Worm (Caenorhabditis elegans) whole organism, young adult: ENCODE measurements around the gene F36H5.10.
"Not testable (repeated sequence)": the region's sequence is repeated elsewhere in the genome, so short reads cannot be mapped to it uniquely, and the experiment has no call there.

ENCODE experiments used
- B0035.1 ChIP-seq: sonication (generic microtip); optimal IDR thresholded peaks from 2 replicates; lab custom pipeline; 2016; ENCODE audit warnings: missing genetic modification characterization, mild to moderate bottlenecking, missing compliant biosample characterization, missing genotype, missing genetic modification reagents
- B0336.3 ChIP-seq: fragments of 200-800 bp; sonication (Bioruptor generic); IDR thresholded peaks from 2 replicates; pipeline ENCODE4 v1.3.6; 2022; ENCODE audit warnings: missing genetic modification characterization, missing compliant biosample characterization
- D2030.7 ChIP-seq: fragments of 200-800 bp; sonication (Bioruptor generic); IDR thresholded peaks from 2 replicates; pipeline ENCODE4 v1.3.6; 2022; ENCODE audit warnings: missing genetic modification reagents, missing genetic modification characterization, missing compliant biosample characterization
- F22D6.2 ChIP-seq: sonication (generic microtip); optimal IDR thresholded peaks from 2 replicates; lab custom pipeline; 2016; ENCODE audit warnings: mild to moderate bottlenecking, missing genetic modification characterization, missing compliant biosample characterization
- F37B4.10 ChIP-seq: fragments of 200-800 bp; sonication (Bioruptor generic); IDR thresholded peaks from 2 replicates; pipeline ENCODE4 v1.3.6; 2022; ENCODE audit warnings: missing genetic modification characterization, missing compliant biosample characterization
- F39B2.1 ChIP-seq: fragments of 200-800 bp; sonication (Bioruptor generic); IDR thresholded peaks from 2 replicates; pipeline ENCODE4 v1.3.6; 2022; ENCODE audit warnings: missing genetic modification reagents, missing genetic modification characterization, missing compliant biosample characterization
- K11D2.4 ChIP-seq: fragments of 200-800 bp; sonication (Bioruptor generic); IDR thresholded peaks from 2 replicates; pipeline ENCODE4 v1.3.6; 2022; ENCODE audit warnings: missing genetic modification reagents, missing genetic modification characterization, missing compliant biosample characterization
- Y53G8AR.9 ChIP-seq: fragments of 200-800 bp; sonication (Bioruptor generic); conservative IDR thresholded peaks from 2 replicates; pipeline ENCODE4 v1.3.6; 2022; ENCODE audit warnings: missing genetic modification reagents, missing genetic modification characterization, missing compliant biosample characterization
- Y79H2A.3 ChIP-seq: fragments of 200-800 bp; sonication (Bioruptor generic); conservative IDR thresholded peaks from 2 replicates; pipeline ENCODE4 v1.3.6; 2022; ENCODE audit warnings: missing genetic modification reagents, missing genetic modification characterization, missing compliant biosample characterization
- aptf-2 ChIP-seq: fragments of 200-800 bp; sonication (Bioruptor generic); conservative IDR thresholded peaks from 2 replicates; pipeline ENCODE4 v1.3.6; 2022; ENCODE audit warnings: missing genetic modification reagents, missing genetic modification characterization, missing compliant biosample characterization
- atf-7 ChIP-seq: sonication (generic microtip); optimal IDR thresholded peaks from 2 replicates; lab custom pipeline; 2017; ENCODE audit warnings: mild to moderate bottlenecking, missing genetic modification characterization, missing compliant biosample characterization
- attf-6 ChIP-seq: fragments of 200-800 bp; sonication (Bioruptor generic); IDR thresholded peaks from 2 replicates; pipeline ENCODE4 v1.3.6; 2022; ENCODE audit warnings: missing genetic modification reagents, missing genetic modification characterization, missing compliant biosample characterization
- bed-2 ChIP-seq: fragments of 200-800 bp; sonication (Bioruptor generic); IDR thresholded peaks from 2 replicates; pipeline ENCODE4 v1.3.6; 2022; ENCODE audit warnings: missing genetic modification reagents, missing genetic modification characterization, missing compliant biosample characterization
- cebp-2 ChIP-seq: fragments of 200-800 bp; sonication (Bioruptor generic); IDR thresholded peaks from 2 replicates; pipeline ENCODE4 v1.3.6; 2022; ENCODE audit warnings: missing genetic modification characterization, missing compliant biosample characterization
- ceh-27 ChIP-seq: fragments of 200-800 bp; sonication (Bioruptor generic); optimal IDR thresholded peaks from 2 replicates; lab custom pipeline; 2018; ENCODE audit warnings: mild to moderate bottlenecking, missing genetic modification characterization, moderate library complexity, missing compliant biosample characterization
- dox-1 ChIP-seq: fragments of 200-800 bp; sonication (Bioruptor generic); IDR thresholded peaks from 2 replicates; pipeline ENCODE4 v1.3.6; 2022; ENCODE audit warnings: missing genetic modification reagents, missing genetic modification characterization, missing compliant biosample characterization
- egrh-3 ChIP-seq: fragments of 200-800 bp; sonication (Bioruptor generic); IDR thresholded peaks from 2 replicates; pipeline ENCODE4 v1.3.6; 2022; ENCODE audit warnings: missing genetic modification reagents, missing genetic modification characterization, missing compliant biosample characterization
- ekl-4 ChIP-seq: fragments of 200-800 bp; sonication (Bioruptor generic); IDR thresholded peaks from 2 replicates; pipeline ENCODE4 v1.3.6; 2022; ENCODE audit warnings: missing genetic modification reagents, missing genetic modification characterization, missing compliant biosample characterization
- hmg-1.2 ChIP-seq: fragments of 200-800 bp; sonication (Bioruptor generic); IDR thresholded peaks from 2 replicates; pipeline ENCODE4 v1.3.6; 2022; ENCODE audit warnings: missing genetic modification reagents, missing genetic modification characterization, missing compliant biosample characterization
- hsf-1 ChIP-seq: fragments of 200-800 bp; sonication (Bioruptor generic); IDR thresholded peaks from 2 replicates; pipeline ENCODE4 v1.3.6; 2022; ENCODE audit warnings: missing genetic modification reagents, missing genetic modification characterization, missing compliant biosample characterization
- lin-26 ChIP-seq: fragments of 200-800 bp; sonication (Bioruptor generic); IDR thresholded peaks from 2 replicates; pipeline ENCODE4 v1.3.6; 2022; ENCODE audit warnings: missing genetic modification reagents, missing genetic modification characterization, missing compliant biosample characterization
- lin-40 ChIP-seq: sonication (generic microtip); optimal IDR thresholded peaks from 2 replicates; lab custom pipeline; 2016; ENCODE audit warnings: missing genetic modification characterization, mild to moderate bottlenecking, missing compliant biosample characterization, missing genotype, missing genetic modification reagents
- madf-6 ChIP-seq: fragments of 200-800 bp; sonication (Bioruptor generic); IDR thresholded peaks from 2 replicates; pipeline ENCODE4 v1.3.6; 2022; ENCODE audit warnings: missing genetic modification reagents, missing genetic modification characterization, missing compliant biosample characterization
- mxl-1 ChIP-seq: sonication (generic microtip); optimal IDR thresholded peaks from 2 replicates; lab custom pipeline; 2016; ENCODE audit warnings: missing genetic modification characterization, missing compliant biosample characterization
- nhr-120 ChIP-seq: fragments of 200-800 bp; sonication (Bioruptor generic); IDR thresholded peaks from 2 replicates; pipeline ENCODE4 v1.3.6; 2022; ENCODE audit warnings: missing genetic modification characterization, missing compliant biosample characterization
- nhr-27 ChIP-seq: fragments of 200-800 bp; sonication (Bioruptor generic); optimal IDR thresholded peaks from 2 replicates; lab custom pipeline; 2018; ENCODE audit warnings: mild to moderate bottlenecking, missing genetic modification characterization, moderate library complexity, missing compliant biosample characterization
- nhr-80 ChIP-seq: sonication (generic microtip); optimal IDR thresholded peaks from 2 replicates; lab custom pipeline; 2016; ENCODE audit warnings: missing genetic modification characterization, missing compliant biosample characterization
- rcor-1 ChIP-seq: fragments of 200-800 bp; sonication (Bioruptor generic); IDR thresholded peaks from 2 replicates; pipeline ENCODE4 v1.3.6; 2022; ENCODE audit warnings: missing genetic modification reagents, missing genetic modification characterization, missing compliant biosample characterization
- rec-8 ChIP-seq, 2 experiments: sonication (generic microtip); optimal IDR thresholded peaks; 2 replicates each; lab custom pipeline; 2016; ENCODE audit warnings: mild to moderate bottlenecking in 2 of 2, missing genetic modification characterization in 2 of 2, missing genetic modification reagents in 2 of 2, missing genotype in 2 of 2, missing biosample characterization in 1 of 2, missing compliant biosample characterization in 1 of 2, moderate library complexity in 1 of 2
- snpc-1.1 ChIP-seq: sonication (generic microtip); optimal IDR thresholded peaks from 2 replicates; lab custom pipeline; 2017; ENCODE audit warnings: missing genetic modification characterization, mild to moderate bottlenecking, missing compliant biosample characterization, antibody characterized with exemption, moderate library complexity, missing genotype, missing genetic modification reagents; ENCODE audit not compliant: insufficient read depth
- snpc-1.3 ChIP-seq: sonication (generic microtip); optimal IDR thresholded peaks from 2 replicates; lab custom pipeline; 2017; ENCODE audit warnings: missing genetic modification characterization, mild to moderate bottlenecking, missing compliant biosample characterization, antibody characterized with exemption, moderate library complexity, missing genotype, missing genetic modification reagents; ENCODE audit not compliant: insufficient read depth
- snpc-4 ChIP-seq, 5 experiments: fragments of 150-350 bp in 1 of 5; sonication (generic microtip) in 4 of 5; optimal IDR thresholded peaks; 2 replicates each; lab custom pipeline; 2014 to 2018; ENCODE audit warnings: missing genetic modification characterization in 5 of 5, missing biosample characterization in 3 of 5, antibody characterized with exemption in 2 of 5, mild to moderate bottlenecking in 2 of 5, missing compliant biosample characterization in 2 of 5, missing genotype in 2 of 5, moderate library complexity in 2 of 5, missing genetic modification reagents in 1 of 5
- sptf-2 ChIP-seq: fragments of 200-800 bp; sonication (Bioruptor generic); optimal IDR thresholded peaks from 2 replicates; lab custom pipeline; 2018; ENCODE audit warnings: mild to moderate bottlenecking, missing genetic modification characterization, missing compliant biosample characterization
- unc-130 ChIP-seq: sonication (generic microtip); optimal IDR thresholded peaks from 2 replicates; lab custom pipeline; 2016; ENCODE audit warnings: missing genetic modification reagents, missing genetic modification characterization, missing compliant biosample characterization
- ztf-3 ChIP-seq: fragments of 200-800 bp; sonication (Bioruptor generic); optimal IDR thresholded peaks from 2 replicates; lab custom pipeline; 2018; ENCODE audit warnings: mild to moderate bottlenecking, missing genetic modification characterization, missing compliant biosample characterization
- ztf-6 ChIP-seq: fragments of 200-800 bp; sonication (Bioruptor generic); IDR thresholded peaks from 2 replicates; pipeline ENCODE4 v1.3.6; 2022; ENCODE audit warnings: missing genetic modification reagents, missing genetic modification characterization, missing compliant biosample characterization

The F36H5.10 gene

DNA sequence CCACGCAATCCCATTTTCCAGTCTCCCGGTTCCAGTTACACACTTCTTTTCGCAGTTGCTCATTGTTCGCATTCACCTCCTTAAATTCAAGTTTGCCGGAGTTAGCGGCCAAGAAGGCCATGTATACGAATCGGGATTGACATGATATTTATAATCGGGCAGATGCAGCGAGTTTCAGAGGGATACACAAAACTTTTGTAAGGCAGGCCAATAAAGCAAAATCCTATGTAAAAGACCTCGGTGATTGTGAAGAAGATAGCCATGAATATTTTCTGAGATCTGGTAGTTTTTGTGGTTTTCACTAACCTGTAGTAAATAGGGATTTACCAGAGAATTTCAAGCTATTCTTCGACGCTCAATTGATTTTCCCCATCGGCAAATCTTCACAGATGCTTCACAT is 9.6 kb downstream of the F36H5.10 start (continued):
- TF ChIP-seq snpc-1.1 (tag; lab: Kevin White, UChicago) (no peak), cebp-2 (GFP tag; lab: Robert Waterston, UW) (no peak), F39B2.1 (no peak), mxl-1 (tag; lab: Kevin White, UChicago) (no peak), nhr-120 (GFP tag; lab: Robert Waterston, UW) (no peak), F22D6.2 (tag; lab: Kevin White, UChicago) (no peak)

DNA sequence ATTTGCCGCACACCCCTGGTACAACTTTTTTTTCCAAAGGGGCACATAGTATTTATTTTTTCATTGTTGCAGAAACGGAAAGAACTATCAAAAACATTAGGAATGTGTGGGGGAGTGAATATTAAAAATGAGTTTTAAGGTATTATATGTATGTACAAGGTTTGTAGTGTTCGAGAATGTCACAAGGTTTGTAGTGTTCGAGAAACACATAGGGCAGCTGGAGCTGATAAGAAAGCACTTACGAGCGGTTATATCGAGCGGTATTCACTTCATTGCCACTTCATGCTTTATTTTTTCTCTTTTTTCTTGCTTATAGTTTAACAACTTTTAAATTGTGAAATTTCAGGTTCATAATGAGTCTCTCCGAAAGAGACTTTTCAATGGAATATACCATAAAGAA is 10.3 kb downstream of the F36H5.10 start:
- 0 out of 2 replicates have a peak, but pooled peaks have one; percentile 14 for TF ChIP-seq dox-1
- peak; percentile 36 for TF ChIP-seq nhr-80 (tag; lab: Kevin White, UChicago)
- TF ChIP-seq, all 124 proteins: peak for 2; not testable (repeated sequence) for 122

DNA sequence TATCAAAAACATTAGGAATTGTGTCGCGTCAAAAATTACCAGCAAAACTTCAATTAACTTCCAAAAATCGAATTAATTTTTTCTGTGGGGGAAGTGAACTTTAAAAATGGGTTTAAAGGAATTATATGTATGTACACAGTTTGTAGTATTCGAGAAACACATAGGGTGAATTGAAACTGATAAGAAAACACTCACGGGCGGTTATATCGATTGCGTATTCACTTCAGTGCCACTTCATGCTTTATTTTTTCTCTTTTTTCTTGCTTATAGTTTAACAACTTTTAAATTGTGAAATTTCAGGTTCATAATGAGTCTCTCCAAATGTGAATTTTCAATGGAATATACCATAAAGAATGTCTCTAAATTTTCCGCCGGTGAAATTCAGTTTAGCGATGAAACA is 14.2 kb downstream of the F36H5.10 start, which contains the start of gene math-26:
Gene math-26 (plus strand): TSS at position 301 of the 400 bp plus-strand sequence.
- not testable (repeated sequence) for TF ChIP-seq atf-7 (tag; lab: Kevin White, UChicago); hsf-1; sptf-2 (GFP tag; lab: Kevin White, UChicago)
- TF ChIP-seq, all 124 proteins: peak for 0; not testable (repeated sequence) for 124

DNA sequence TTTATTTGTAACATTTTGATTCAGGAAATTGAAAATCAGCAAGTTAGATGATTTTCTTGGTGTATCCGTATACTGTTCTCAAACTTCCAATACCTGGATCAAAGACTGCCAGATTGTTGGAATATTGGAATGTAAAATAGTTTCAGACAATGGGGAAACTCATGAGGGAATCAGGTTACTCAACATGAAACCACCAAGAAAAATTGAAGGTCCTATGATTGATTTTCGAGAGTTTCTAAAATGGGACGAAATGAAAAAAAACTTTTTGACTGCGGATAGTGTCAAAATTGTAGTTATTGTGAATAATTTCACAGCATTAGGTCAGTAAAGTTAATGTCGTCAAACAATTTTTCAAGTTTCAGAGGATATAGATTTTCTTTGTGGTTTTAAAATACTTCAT is 14.7 kb downstream of the F36H5.10 start, which contains the start of gene math-3:
Gene math-3 (plus strand): TSS at position 301 of the 400 bp plus-strand sequence.
- TF ChIP-seq lin-26 (GFP tag; lab: Robert Waterston, UW), result no peak
- TF ChIP-seq hmg-1.2 (GFP tag; lab: Robert Waterston, UW), result no peak
- TF ChIP-seq rec-8 (tag; optimal IDR thresholded peaks at IDR 0.05; lab: Kevin White, UChicago), result no peak
- no peak for TF ChIP-seq lin-40 (tag; lab: Kevin White, UChicago)

DNA sequence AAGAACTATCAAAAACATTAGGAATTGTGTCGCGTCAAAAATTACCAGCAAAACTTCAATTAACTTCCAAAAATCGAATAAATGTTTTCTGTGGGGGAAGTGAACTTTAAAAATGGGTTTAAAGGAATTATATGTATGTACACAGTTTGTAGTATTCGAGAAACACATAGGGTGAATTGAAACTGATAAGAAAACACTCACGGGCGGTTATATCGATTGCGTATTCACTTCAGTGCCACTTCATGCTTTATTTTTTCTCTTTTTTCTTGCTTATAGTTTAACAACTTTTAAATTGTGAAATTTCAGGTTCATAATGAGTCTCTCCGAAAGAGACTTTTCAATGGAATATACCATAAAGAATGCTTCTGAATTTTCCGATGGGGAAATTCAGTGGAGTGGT is 18.1 kb downstream of the F36H5.10 start, which contains the start of gene F36H5.14:
Gene F36H5.14 (plus strand): TSS at position 301 of the 400 bp plus-strand sequence.
- not testable (repeated sequence) for TF ChIP-seq attf-6; ceh-27 (GFP tag; lab: Kevin White, UChicago); K11D2.4 (GFP tag; lab: Robert Waterston, UW)
- TF ChIP-seq, all 124 proteins: peak for 0; not testable (repeated sequence) for 124

DNA sequence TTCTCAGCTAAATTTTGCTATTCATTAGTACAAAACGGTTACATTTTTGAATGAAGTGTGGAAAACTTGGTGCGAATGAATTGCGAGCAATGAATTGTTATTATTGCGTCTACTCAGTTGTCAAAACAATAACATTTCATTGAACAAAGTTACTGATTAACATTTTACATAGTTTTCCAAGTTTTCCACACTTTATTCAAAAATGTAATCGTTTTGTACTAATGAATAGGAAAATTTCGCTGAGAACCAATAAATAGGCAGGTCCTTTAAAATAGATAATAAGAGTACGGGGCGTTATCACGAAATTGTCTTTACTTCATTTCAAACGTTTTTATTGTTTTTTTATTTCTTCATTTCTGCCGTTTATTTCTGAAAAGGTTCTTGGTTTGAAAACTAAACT is 25.3 kb downstream of the F36H5.10 start, which contains the start of gene math-4:
Gene math-4 (minus strand): TSS at position 101 of the 400 bp plus-strand sequence.
- TF ChIP-seq rec-8 (tag; optimal IDR thresholded peaks at IDR 0.05; lab: Kevin White, UChicago) (no peak), egrh-3 (no peak), ekl-4 (no peak), D2030.7 (no peak), snpc-4 (GFP tag; optimal IDR thresholded peaks at IDR 0.05; lab: Kevin White, UChicago) (no peak), snpc-4 (tag; optimal IDR thresholded peaks at IDR 0.05; lab: Kevin White, UChicago) (no peak), mxl-1 (tag; lab: Kevin White, UChicago) (no peak), attf-6 (no peak), snpc-1.3 (tag; lab: Kevin White, UChicago) (no peak), lin-40 (tag; lab: Kevin White, UChicago) (no peak), madf-6 (GFP tag; lab: Robert Waterston, UW) (no peak)

DNA sequence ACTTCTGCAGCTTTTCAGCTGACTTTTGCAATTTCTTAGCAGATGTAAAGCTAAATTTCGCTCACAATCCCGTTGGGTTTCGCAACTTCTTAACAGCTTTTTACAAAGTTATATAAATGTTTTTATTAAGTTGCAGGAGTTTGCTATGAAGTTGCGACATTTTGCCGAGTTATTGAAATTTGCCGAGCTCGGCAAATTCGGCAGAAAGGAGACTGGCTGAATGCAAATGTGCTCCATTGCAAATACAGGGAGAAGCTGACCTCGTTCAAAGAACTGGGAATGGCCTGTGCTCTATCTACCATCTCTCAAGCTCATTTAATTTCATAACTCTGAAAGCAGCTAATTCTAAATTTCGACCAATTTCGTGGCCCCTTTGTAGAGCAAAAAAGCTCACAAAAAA is 27.7 kb downstream of the F36H5.10 start, which contains the start of gene C08F1.11:
Gene C08F1.11 (minus strand): TSS at position 101 of the 400 bp plus-strand sequence.
- no peak for TF ChIP-seq nhr-27 (tag; lab: Kevin White, UChicago)
- no peak for TF ChIP-seq F37B4.10 (GFP tag; lab: Robert Waterston, UW)
- no peak for TF ChIP-seq unc-130 (GFP tag; lab: Kevin White, UChicago)
- no peak for TF ChIP-seq aptf-2 (GFP tag; lab: Robert Waterston, UW)
- no peak for TF ChIP-seq B0035.1 (tag; lab: Kevin White, UChicago)
- TF ChIP-seq B0336.3 (GFP tag; lab: Robert Waterston, UW), result no peak
- no peak for TF ChIP-seq madf-6 (GFP tag; lab: Robert Waterston, UW)
- TF ChIP-seq Y53G8AR.9, result no peak
- no peak for TF ChIP-seq sptf-2 (GFP tag; lab: Kevin White, UChicago)
- no peak for TF ChIP-seq ztf-3
- no peak for TF ChIP-seq Y79H2A.3 (GFP tag; lab: Robert Waterston, UW)
- TF ChIP-seq rcor-1 (GFP tag; lab: Robert Waterston, UW), result no peak
- no peak for TF ChIP-seq bed-2 (GFP tag; lab: Robert Waterston, UW)
- TF ChIP-seq ztf-6 (GFP tag; lab: Robert Waterston, UW), result no peak
